Fruit fly (Drosophila melanogaster) whole organism, embryonic: Measurements from ENCODE around the gene CG9674.

Experiments used
- Aef1 ChIP-seq: fragments of 200-800 bp; sonication (Bioruptor generic); IDR thresholded peaks from 3 replicates; pipeline ENCODE4 v1.3.6; 2022; ENCODE audit warnings: missing biosample characterization, missing genetic modification characterization
- Blimp-1 ChIP-seq: fragments of 200-800 bp; sonication (Bioruptor generic); optimal IDR thresholded peaks from 3 replicates; lab custom pipeline; 2018; ENCODE audit warnings: missing biosample characterization, missing genetic modification characterization, mild to moderate bottlenecking, moderate library complexity, missing genetic modification reagents
- CG12219 ChIP-seq: fragments of 200-800 bp; sonication (Bioruptor generic); optimal IDR thresholded peaks from 3 replicates; lab custom pipeline; 2018; ENCODE audit warnings: missing biosample characterization, mild to moderate bottlenecking, missing genetic modification characterization
- CG12769 ChIP-seq: fragments of 200-800 bp; sonication (Bioruptor generic); optimal IDR thresholded peaks from 2 replicates; lab custom pipeline; 2019; ENCODE audit warnings: missing biosample characterization, mild to moderate bottlenecking, missing genetic modification characterization, moderate library complexity
- CG2712 ChIP-seq: fragments of 200-800 bp; optimal IDR thresholded peaks from 3 replicates; lab custom pipeline; 2019; ENCODE audit warnings: missing biosample characterization, mild to moderate bottlenecking, missing genetic modification characterization, moderate library complexity
- CG4360 ChIP-seq: fragments of 200-800 bp; sonication (Bioruptor generic); IDR thresholded peaks from 2 replicates; pipeline ENCODE4 v1.3.6; 2022; ENCODE audit warnings: missing biosample characterization, missing genetic modification characterization
- CG4820 ChIP-seq: fragments of 200-800 bp; sonication (Bioruptor generic); optimal IDR thresholded peaks from 3 replicates; lab custom pipeline; 2016; ENCODE audit warnings: missing biosample characterization, missing genetic modification characterization
- CG6175 ChIP-seq: fragments of 200-800 bp; sonication (Bioruptor generic); IDR thresholded peaks from 3 replicates; pipeline ENCODE4 v1.3.6; 2022; ENCODE audit warnings: missing biosample characterization, missing genetic modification characterization
- CG6689 ChIP-seq: fragments of 200-800 bp; sonication (Bioruptor generic); IDR thresholded peaks from 2 replicates; pipeline ENCODE4 v1.3.6; 2022; ENCODE audit warnings: missing biosample characterization, missing genetic modification characterization
- CG6813 ChIP-seq: fragments of 200-800 bp; sonication (Bioruptor generic); optimal IDR thresholded peaks from 2 replicates; lab custom pipeline; 2017; ENCODE audit warnings: missing biosample characterization, missing genetic modification characterization, mild to moderate bottlenecking, moderate library complexity, missing genetic modification reagents
- CG7357 ChIP-seq: fragments of 200-800 bp; sonication (Bioruptor generic); IDR thresholded peaks from 3 replicates; pipeline ENCODE4 v1.3.6; 2022; ENCODE audit warnings: missing biosample characterization, missing genetic modification characterization
- CG7987 ChIP-seq: fragments of 200-800 bp; sonication (Bioruptor generic); optimal IDR thresholded peaks from 2 replicates; lab custom pipeline; 2018; ENCODE audit warnings: missing biosample characterization, mild to moderate bottlenecking, missing genetic modification characterization, moderate library complexity
- D ChIP-seq, 2 experiments: fragments of 200-800 bp in 1 of 2; fragments of >200 bp in 1 of 2; sonication (Bioruptor generic) in 1 of 2; optimal IDR thresholded peaks; 2 replicates in 1 of 2; 3 replicates in 1 of 2; lab custom pipeline; 2017; ENCODE audit warnings: mild to moderate bottlenecking in 1 of 2, missing biosample characterization in 1 of 2, missing genetic modification characterization in 1 of 2, missing genetic modification reagents in 1 of 2
- Doc3 ChIP-seq: fragments of 200-800 bp; sonication (Bioruptor generic); IDR thresholded peaks from 3 replicates; pipeline ENCODE4 v1.3.6; 2022; ENCODE audit warnings: missing biosample characterization, missing genetic modification characterization; ENCODE audit not compliant: partially characterized antibody
- Drgx ChIP-seq: fragments of 200-800 bp; sonication (Bioruptor generic); IDR thresholded peaks from 2 replicates; pipeline ENCODE4 v1.3.6; 2022; ENCODE audit warnings: missing biosample characterization, missing genetic modification characterization
- HmgZ ChIP-seq: fragments of 200-800 bp; sonication (Bioruptor generic); optimal IDR thresholded peaks from 2 replicates; lab custom pipeline; 2018; ENCODE audit warnings: missing biosample characterization, mild to moderate bottlenecking, missing genetic modification characterization
- Hr3 ChIP-seq: fragments of 200-800 bp; sonication (Bioruptor generic); optimal IDR thresholded peaks from 3 replicates; lab custom pipeline; 2016; ENCODE audit warnings: missing biosample characterization, missing genetic modification characterization
- Med ChIP-seq: fragments of 200-800 bp; sonication (Bioruptor generic); peaks from one replicate; lab custom pipeline; 2016; ENCODE audit warnings: missing biosample characterization, missing genetic modification characterization, mild to moderate bottlenecking, inconsistent platforms, moderate library complexity
- NC2β ChIP-seq: fragments of 200-800 bp; sonication (Bioruptor generic); optimal IDR thresholded peaks from 2 replicates; lab custom pipeline; 2016; ENCODE audit warnings: missing biosample characterization, missing genetic modification characterization
- Sox102F ChIP-seq: fragments of 200-800 bp; sonication (Bioruptor generic); optimal IDR thresholded peaks from 2 replicates; lab custom pipeline; 2018; ENCODE audit warnings: missing biosample characterization, mild to moderate bottlenecking, missing genetic modification characterization, moderate library complexity
- Xrp1 ChIP-seq: fragments of 200-800 bp; sonication (Bioruptor generic); IDR thresholded peaks from 2 replicates; pipeline ENCODE4 v1.3.6; 2022; ENCODE audit warnings: missing biosample characterization, missing genetic modification characterization
- YL-1 ChIP-seq: fragments of 200-800 bp; sonication (Bioruptor generic); optimal IDR thresholded peaks from 3 replicates; lab custom pipeline; 2017; ENCODE audit warnings: missing biosample characterization, mild to moderate bottlenecking, missing genetic modification characterization
- ase ChIP-seq: fragments of 200-800 bp; sonication (Bioruptor generic); IDR thresholded peaks from 3 replicates; pipeline ENCODE4 v1.3.6; 2022; ENCODE audit warnings: missing biosample characterization, missing genetic modification characterization
- bowl ChIP-seq: fragments of 200-800 bp; sonication (Bioruptor generic); IDR thresholded peaks from 2 replicates; pipeline ENCODE4 v1.3.6; 2022; ENCODE audit warnings: missing biosample characterization, missing genetic modification characterization
- bsh ChIP-seq, 2 experiments: fragments of 200-800 bp; sonication (Bioruptor generic); optimal IDR thresholded peaks; 2 replicates each; lab custom pipeline; 2017 to 2018; ENCODE audit warnings: mild to moderate bottlenecking in 2 of 2, missing biosample characterization in 2 of 2, missing genetic modification characterization in 2 of 2, moderate library complexity in 1 of 2
- cg ChIP-seq: fragments of 200-800 bp; sonication (Bioruptor generic); optimal IDR thresholded peaks from 3 replicates; lab custom pipeline; 2019; ENCODE audit warnings: missing biosample characterization, mild to moderate bottlenecking, missing genetic modification characterization, moderate library complexity
- chinmo ChIP-seq: fragments of 200-800 bp; sonication (Bioruptor generic); IDR thresholded peaks from 4 replicates; pipeline ENCODE4 v1.3.6; 2022; ENCODE audit warnings: missing biosample characterization, missing genetic modification characterization; ENCODE audit not compliant: partially characterized antibody
- corto ChIP-seq: fragments of 200-800 bp; sonication (Bioruptor generic); optimal IDR thresholded peaks from 2 replicates; lab custom pipeline; 2016; ENCODE audit warnings: missing biosample characterization, mild to moderate bottlenecking, missing genetic modification characterization, moderate library complexity
- crol ChIP-seq: fragments of 200-800 bp; sonication (Bioruptor generic); IDR thresholded peaks from 2 replicates; pipeline ENCODE4 v1.3.6; 2022; ENCODE audit warnings: missing biosample characterization, missing genetic modification characterization
- crp ChIP-seq, 2 experiments: fragments of 200-800 bp; sonication (Bioruptor generic); optimal IDR thresholded peaks; 2 replicates in 1 of 2; 3 replicates in 1 of 2; lab custom pipeline; 2017; ENCODE audit warnings: missing biosample characterization in 2 of 2, missing genetic modification characterization in 2 of 2, mild to moderate bottlenecking in 1 of 2, moderate library complexity in 1 of 2
- dmrt11E ChIP-seq: fragments of 200-800 bp; sonication (Bioruptor generic); optimal IDR thresholded peaks from 3 replicates; lab custom pipeline; 2018; ENCODE audit warnings: missing biosample characterization, mild to moderate bottlenecking, missing genetic modification characterization, moderate library complexity
- ftz-f1 ChIP-seq: fragments of 200-800 bp; sonication (Bioruptor generic); optimal IDR thresholded peaks from 2 replicates; lab custom pipeline; 2016; ENCODE audit warnings: missing biosample characterization, missing genetic modification characterization
- lbe ChIP-seq: fragments of 200-800 bp; sonication (Bioruptor generic); optimal IDR thresholded peaks from 2 replicates; lab custom pipeline; 2016; ENCODE audit warnings: missing biosample characterization, mild to moderate bottlenecking, missing genetic modification characterization
- mirr ChIP-seq: fragments of 200-800 bp; sonication (Bioruptor generic); optimal IDR thresholded peaks from 3 replicates; lab custom pipeline; 2018; ENCODE audit warnings: missing biosample characterization, mild to moderate bottlenecking, missing genetic modification characterization
- nom ChIP-seq: fragments of 200-800 bp; sonication (Bioruptor generic); optimal IDR thresholded peaks from 2 replicates; lab custom pipeline; 2017; ENCODE audit warnings: missing biosample characterization, missing genetic modification characterization, mild to moderate bottlenecking, moderate library complexity, missing genetic modification reagents
- otp ChIP-seq: fragments of 200-800 bp; sonication (Bioruptor generic); IDR thresholded peaks from 3 replicates; pipeline ENCODE4, ENCODE4 v1.3.6; 2022; ENCODE audit warnings: missing biosample characterization, missing genetic modification characterization
- pan ChIP-seq, 4 experiments: fragments of >200 bp in 3 of 4; fragments of 200-800 bp in 1 of 4; sonication (Bioruptor generic) in 1 of 4; optimal IDR thresholded peaks in 3 of 4; IDR thresholded peaks in 1 of 4; 2 replicates each; pipeline versions ENCODE4 v1.3.6 to Lab custom; 2017 to 2022; ENCODE audit warnings: missing biosample characterization in 2 of 4, missing genetic modification characterization in 2 of 4, mixed read lengths in 1 of 4
- pros ChIP-seq: fragments of 200-800 bp; sonication (Bioruptor generic); optimal IDR thresholded peaks from 3 replicates; lab custom pipeline; 2019; ENCODE audit warnings: missing biosample characterization, mild to moderate bottlenecking, missing genetic modification characterization, moderate library complexity
- sens ChIP-seq: fragments of 200-800 bp; sonication (Bioruptor generic); peaks from one replicate; lab custom pipeline; 2016; ENCODE audit warnings: missing biosample characterization, missing genetic modification characterization
- sqz ChIP-seq: fragments of 200-800 bp; sonication (Bioruptor generic); optimal IDR thresholded peaks from 3 replicates; lab custom pipeline; 2018; ENCODE audit warnings: missing biosample characterization, mild to moderate bottlenecking, missing genetic modification characterization
- sr ChIP-seq: fragments of 200-800 bp; sonication (Bioruptor generic); IDR thresholded peaks from 3 replicates; pipeline ENCODE4 v1.3.6; 2022; ENCODE audit warnings: missing biosample characterization, missing genetic modification characterization
- tna ChIP-seq: fragments of 200-800 bp; sonication (Bioruptor generic); IDR thresholded peaks from 2 replicates; pipeline ENCODE4 v1.3.6; 2022; ENCODE audit warnings: missing biosample characterization, missing genetic modification characterization; ENCODE audit not compliant: partially characterized antibody
- vnd ChIP-seq: fragments of 200-800 bp; sonication (Bioruptor generic); IDR thresholded peaks from 3 replicates; pipeline ENCODE4 v1.3.6; 2022; ENCODE audit warnings: missing biosample characterization, missing genetic modification characterization; ENCODE audit not compliant: partially characterized antibody
- zen2 ChIP-seq: fragments of 200-800 bp; sonication (Bioruptor generic); IDR thresholded peaks from 3 replicates; pipeline ENCODE4 v1.3.6; 2022; ENCODE audit warnings: missing biosample characterization, missing genetic modification characterization; ENCODE audit not compliant: partially characterized antibody

CG9674 gene

DNA sequence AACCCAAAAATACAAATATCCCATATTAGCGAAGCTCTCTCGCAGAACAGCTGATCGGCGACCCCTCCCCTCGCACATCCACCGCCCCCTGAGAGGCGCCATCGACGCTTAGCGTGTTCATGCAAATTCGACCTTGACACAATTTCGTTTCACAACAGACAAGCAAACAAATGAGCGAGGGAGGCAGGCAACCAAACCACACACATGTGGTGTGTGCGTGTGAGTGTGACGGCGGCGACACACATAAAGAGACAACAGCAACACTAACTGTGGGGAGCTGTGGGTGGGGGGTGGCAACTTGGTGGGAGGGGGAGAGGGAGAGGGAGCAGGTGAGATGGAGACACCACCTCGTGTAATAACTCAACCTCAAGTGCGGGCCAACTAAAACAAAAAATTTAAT is 17.2 kb upstream of the CG9674 start:
- TF ChIP-seq Hr3 (GFP tag; lab: Kevin White, UChicago), result no peak
- peak; percentile 20; the same call in 1 of the 2 replicates for TF ChIP-seq bowl (GFP tag; lab: Robert Waterston, UW)
- peak; percentile 88 for TF ChIP-seq crol (GFP tag; lab: Robert Waterston, UW)
- TF ChIP-seq mirr, result no peak
- peak; percentile 52; the same call in 1 of the 3 replicates for TF ChIP-seq CG6175 (GFP tag; lab: Robert Waterston, UW)
- TF ChIP-seq crp (GFP tag; optimal IDR thresholded peaks at IDR 0.05; lab: Kevin White, UChicago), result peak in 1 of 2 experiments; percentile 27
- no peak for TF ChIP-seq Doc3
- no peak for TF ChIP-seq D (optimal IDR thresholded peaks at IDR 0.05; lab: Kevin White, UChicago)
- no peak for TF ChIP-seq D (GFP tag; optimal IDR thresholded peaks at IDR 0.05; lab: Kevin White, UChicago)
- TF ChIP-seq CG7357, result 0 out of 3 replicates have a peak, but pooled peaks have one; percentile 10
- TF ChIP-seq CG7987 (GFP tag; lab: Kevin White, UChicago), result peak; percentile 90
- TF ChIP-seq ftz-f1, result peak; percentile 21
- peak; percentile 85; the same call in 1 of the 4 replicates for TF ChIP-seq chinmo (GFP tag; lab: Robert Waterston, UW)
- peak; percentile 2 for TF ChIP-seq pros (GFP tag; lab: Kevin White, UChicago)
- TF ChIP-seq ase (GFP tag; lab: Robert Waterston, UW), result peak; percentile 7; the same call in 1 of the 3 replicates
- TF ChIP-seq CG4820, result no peak
- TF ChIP-seq sr (GFP tag; lab: Robert Waterston, UW), result peak; percentile 50; the same call in 1 of the 3 replicates
- TF ChIP-seq CG6813, result no peak
- TF ChIP-seq CG12769 (tag; lab: Kevin White, UChicago), result peak; percentile 69
- TF ChIP-seq CG4360 (GFP tag; lab: Robert Waterston, UW), result peak; percentile 80
- TF ChIP-seq pan (optimal IDR thresholded peaks at IDR 0.05; lab: Kevin White, UChicago), result no peak
- TF ChIP-seq pan (GFP tag; optimal IDR thresholded peaks at IDR 0.05 in 1 of 2, IDR thresholded peaks at IDR 0.05 in 1 of 2), result peak in 1 of 2 experiments; percentile 16
- no peak for TF ChIP-seq CG12219 (GFP tag; lab: Kevin White, UChicago)
- TF ChIP-seq cg, result peak; percentile 41
- no peak for TF ChIP-seq sqz
- TF ChIP-seq vnd (GFP tag; lab: Robert Waterston, UW), result no peak
- TF ChIP-seq Aef1, result peak; percentile 50
- TF ChIP-seq otp (GFP tag; lab: Robert Waterston, UW), result 0 out of 3 replicates have a peak, but pooled peaks have one; percentile 44

dm6 chr3L:16818063-16818462 is 10.5 kb upstream of the CG9674 start:
- TF ChIP-seq sens (GFP tag; lab: Kevin White, UChicago), result peak; percentile 55
- TF ChIP-seq Med (GFP tag; lab: Kevin White, UChicago), result peak; percentile 38
- TF ChIP-seq lbe, result peak; percentile 86
- no peak for TF ChIP-seq zen2 (GFP tag; lab: Robert Waterston, UW)
- no peak for TF ChIP-seq Sox102F (GFP tag; lab: Kevin White, UChicago)
- peak; percentile 58 for TF ChIP-seq corto (GFP tag; lab: Kevin White, UChicago)
- TF ChIP-seq YL-1, result no peak
- no peak for TF ChIP-seq pan (optimal IDR thresholded peaks at IDR 0.05; lab: Kevin White, UChicago)
- TF ChIP-seq pan (GFP tag; optimal IDR thresholded peaks at IDR 0.05 in 1 of 2, IDR thresholded peaks at IDR 0.05 in 1 of 2), result no peak
- no peak for TF ChIP-seq tna (GFP tag; lab: Robert Waterston, UW)
- TF ChIP-seq bsh (GFP tag; optimal IDR thresholded peaks at IDR 0.05; lab: Kevin White, UChicago), result peak; percentile 34 to 82
- TF ChIP-seq CG2712 (tag; lab: Kevin White, UChicago), result peak; percentile 9
- TF ChIP-seq Blimp-1 (GFP tag; lab: Kevin White, UChicago), result peak; percentile 14
- TF ChIP-seq Drgx, result peak; percentile 63
- peak; percentile 24; the same call in 1 of the 2 replicates for TF ChIP-seq Xrp1
- no peak for TF ChIP-seq HmgZ
- TF ChIP-seq NC2β (GFP tag; lab: Kevin White, UChicago), result no peak
- TF ChIP-seq dmrt11E (tag; lab: Kevin White, UChicago), result peak; percentile 22
- 0 out of 2 replicates have a peak, but pooled peaks have one; percentile 21 for TF ChIP-seq CG6689
- peak; percentile 93 for TF ChIP-seq nom (GFP tag; lab: Kevin White, UChicago)
